Worm (Caenorhabditis elegans) whole organism, L2 larva: ENCODE data around the gene hot-1.

Source experiments
- elt-3 ChIP-seq: sonication (generic microtip); optimal IDR thresholded peaks from 2 replicates; lab custom pipeline; 2017; ENCODE audit warnings: missing biosample characterization, missing genetic modification characterization
- gmeb-1 ChIP-seq: fragments of 150-350 bp; optimal IDR thresholded peaks from 2 replicates; lab custom pipeline; 2014; ENCODE audit warnings: missing biosample characterization, missing genetic modification characterization
- lsy-2 ChIP-seq, 2 experiments: fragments of 150-350 bp in 1 of 2; sonication (generic microtip) in 1 of 2; optimal IDR thresholded peaks; 2 replicates each; lab custom pipeline; 2014 to 2017; ENCODE audit warnings: missing biosample characterization in 2 of 2, missing genetic modification characterization in 2 of 2
- nhr-77 ChIP-seq: fragments of 150-350 bp; optimal IDR thresholded peaks from 2 replicates; lab custom pipeline; 2014; ENCODE audit warnings: missing biosample characterization, missing genetic modification characterization
- skn-1 ChIP-seq: sonication (generic microtip); optimal IDR thresholded peaks from 2 replicates; lab custom pipeline; 2017; ENCODE audit warnings: missing biosample characterization, missing genetic modification characterization
- unc-62 ChIP-seq: fragments of 150-350 bp; optimal IDR thresholded peaks from 2 replicates; lab custom pipeline; 2014; ENCODE audit warnings: missing biosample characterization, missing genetic modification reagents, missing genetic modification characterization
- zag-1 ChIP-seq: fragments of 150-350 bp; optimal IDR thresholded peaks from 2 replicates; lab custom pipeline; 2014; ENCODE audit warnings: missing biosample characterization, missing genetic modification characterization

ce11 chrV:14635119-14635518, 14.2 kb downstream of the hot-1 start, which contains the start of gene F43D2.6:
- no peak for TF ChIP-seq elt-3 (tag; lab: Kevin White, UChicago)
- TF ChIP-seq unc-62 (GFP tag; lab: Kevin White, UChicago) = no peak
- TF ChIP-seq skn-1 (tag; lab: Kevin White, UChicago) = no peak
- no peak for TF ChIP-seq nhr-77 (tag; lab: Kevin White, UChicago)
- TF ChIP-seq gmeb-1 (tag; lab: Kevin White, UChicago) = no peak
- TF ChIP-seq lsy-2 (tag; optimal IDR thresholded peaks at IDR 0.05; lab: Kevin White, UChicago) = no peak
- no peak for TF ChIP-seq zag-1 (tag; lab: Kevin White, UChicago)
